Fruit fly (Drosophila melanogaster) whole organism, adult: ENCODE data around the gene Osbp.

Experiments
- CG11617 ChIP-seq: fragments of 200-800 bp; sonication (Bioruptor generic); optimal IDR thresholded peaks from 2 replicates; lab custom pipeline; 2017; ENCODE audit warnings: mild to moderate bottlenecking, missing biosample characterization, missing genetic modification reagents, missing genetic modification characterization
- CG12768 ChIP-seq: fragments of 200-800 bp; sonication (Bioruptor generic); optimal IDR thresholded peaks from 2 replicates; lab custom pipeline; 2017; ENCODE audit warnings: missing biosample characterization, missing genetic modification characterization, mild to moderate bottlenecking, moderate library complexity, missing genetic modification reagents
- CG14711 ChIP-seq: fragments of 200-800 bp; sonication (Bioruptor generic); optimal IDR thresholded peaks from 2 replicates; lab custom pipeline; 2018; ENCODE audit warnings: missing biosample characterization, mild to moderate bottlenecking, missing genetic modification characterization, moderate library complexity
- CG1620 ChIP-seq: fragments of 200-800 bp; sonication (Bioruptor generic); optimal IDR thresholded peaks from 2 replicates; lab custom pipeline; 2016; ENCODE audit warnings: missing biosample characterization, missing genetic modification characterization
- CG33017 ChIP-seq: fragments of 200-800 bp; sonication (Bioruptor generic); optimal IDR thresholded peaks from 2 replicates; lab custom pipeline; 2018; ENCODE audit warnings: missing biosample characterization, mild to moderate bottlenecking, missing genetic modification characterization, moderate library complexity
- CG5204 ChIP-seq: fragments of 200-800 bp; sonication (Bioruptor generic); optimal IDR thresholded peaks from 2 replicates; lab custom pipeline; 2016; ENCODE audit warnings: missing biosample characterization, missing genetic modification characterization
- CG7045 ChIP-seq: fragments of 200-800 bp; sonication (Bioruptor generic); optimal IDR thresholded peaks from 2 replicates; lab custom pipeline; 2017; ENCODE audit warnings: missing biosample characterization, mild to moderate bottlenecking, missing genetic modification characterization
- CG7101 ChIP-seq: fragments of 200-800 bp; sonication (Bioruptor generic); optimal IDR thresholded peaks from 2 replicates; lab custom pipeline; 2018; ENCODE audit warnings: missing biosample characterization, mild to moderate bottlenecking, missing genetic modification characterization, moderate library complexity
- Clk ChIP-seq: fragments of 200-800 bp; sonication (Bioruptor generic); optimal IDR thresholded peaks from 2 replicates; lab custom pipeline; 2017; ENCODE audit warnings: missing biosample characterization, missing genetic modification characterization
- Crg-1 ChIP-seq: fragments of 200-800 bp; sonication (Bioruptor generic); optimal IDR thresholded peaks from 2 replicates; lab custom pipeline; 2016; ENCODE audit warnings: missing biosample characterization, missing genetic modification characterization
- Hr96 ChIP-seq: fragments of 200-800 bp; sonication (Bioruptor generic); optimal IDR thresholded peaks from 2 replicates; lab custom pipeline; 2016; ENCODE audit warnings: missing biosample characterization, missing genetic modification characterization
- Mnt ChIP-seq: fragments of 200-800 bp; sonication (Bioruptor generic); optimal IDR thresholded peaks from 2 replicates; lab custom pipeline; 2016; ENCODE audit warnings: missing biosample characterization, mild to moderate bottlenecking, missing genetic modification characterization
- bab1 ChIP-seq: fragments of 200-800 bp; sonication (Bioruptor generic); optimal IDR thresholded peaks from 3 replicates; lab custom pipeline; 2019; ENCODE audit warnings: missing biosample characterization, mild to moderate bottlenecking, missing genetic modification characterization, moderate library complexity
- cic ChIP-seq: fragments of 200-800 bp; sonication (Bioruptor generic); optimal IDR thresholded peaks from 2 replicates; lab custom pipeline; 2017; ENCODE audit warnings: missing biosample characterization, mild to moderate bottlenecking, missing genetic modification characterization, moderate library complexity
- cnc ChIP-seq, 2 experiments: fragments of >200 bp; optimal IDR thresholded peaks; 2 replicates each; lab custom pipeline; 2017
- kay ChIP-seq: fragments of 200-800 bp; sonication (Bioruptor generic); peaks from one replicate; lab custom pipeline; 2016; ENCODE audit warnings: missing biosample characterization, missing genetic modification characterization, borderline replicate concordance
- ovo ChIP-seq: fragments of 200-800 bp; sonication (Bioruptor generic); optimal IDR thresholded peaks from 2 replicates; lab custom pipeline; 2016; ENCODE audit warnings: missing biosample characterization, missing genetic modification characterization
- pad ChIP-seq: fragments of 200-800 bp; sonication (Bioruptor generic); optimal IDR thresholded peaks from 3 replicates; lab custom pipeline; 2017; ENCODE audit warnings: missing biosample characterization, missing genetic modification characterization, mild to moderate bottlenecking, moderate library complexity, missing genetic modification reagents
- tj ChIP-seq: fragments of 200-800 bp; sonication (Bioruptor generic); optimal IDR thresholded peaks from 3 replicates; lab custom pipeline; 2017; ENCODE audit warnings: missing biosample characterization, mild to moderate bottlenecking, missing genetic modification characterization, moderate library complexity
- toe ChIP-seq: fragments of 200-800 bp; sonication (Bioruptor generic); optimal IDR thresholded peaks from 2 replicates; lab custom pipeline; 2016; ENCODE audit warnings: missing biosample characterization, missing genetic modification characterization

Osbp gene

DNA sequence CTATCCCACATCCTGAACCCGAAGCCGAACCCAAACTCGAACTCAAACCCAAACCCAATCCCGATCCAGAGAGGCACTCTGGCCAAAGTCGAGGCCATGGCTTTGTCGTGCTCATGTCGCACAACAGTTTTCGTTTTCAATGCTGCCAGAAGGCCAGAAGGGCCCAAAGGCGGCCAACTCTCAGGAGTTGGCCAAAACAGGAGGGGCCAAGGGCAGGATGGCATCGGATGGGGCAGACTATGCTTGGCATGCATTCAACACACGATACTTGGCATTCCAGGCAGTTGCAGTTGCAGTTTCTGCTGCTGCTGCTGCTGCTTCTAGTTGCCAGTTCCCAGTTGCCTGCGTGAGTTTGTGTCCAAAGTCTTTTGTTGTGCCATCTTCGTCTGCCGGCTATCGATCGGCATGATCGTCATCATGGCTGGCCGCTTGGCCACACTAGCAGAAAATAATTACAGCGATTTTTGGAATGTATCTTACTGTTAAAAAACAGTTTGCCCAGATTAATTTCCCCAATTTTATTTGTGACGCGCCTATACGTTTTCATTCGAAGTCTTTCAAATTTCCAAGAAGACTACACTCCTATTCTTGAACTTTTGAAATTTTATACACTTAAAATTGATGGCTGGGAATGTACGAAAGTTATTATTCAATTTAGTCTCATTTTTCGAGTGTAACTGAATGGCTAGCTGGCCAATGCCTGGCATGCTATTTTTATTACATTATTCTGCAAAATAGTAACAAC lies 32.5 kb upstream of the Osbp start:
- TF ChIP-seq toe (GFP tag; lab: Kevin White, UChicago): no peak

DNA sequence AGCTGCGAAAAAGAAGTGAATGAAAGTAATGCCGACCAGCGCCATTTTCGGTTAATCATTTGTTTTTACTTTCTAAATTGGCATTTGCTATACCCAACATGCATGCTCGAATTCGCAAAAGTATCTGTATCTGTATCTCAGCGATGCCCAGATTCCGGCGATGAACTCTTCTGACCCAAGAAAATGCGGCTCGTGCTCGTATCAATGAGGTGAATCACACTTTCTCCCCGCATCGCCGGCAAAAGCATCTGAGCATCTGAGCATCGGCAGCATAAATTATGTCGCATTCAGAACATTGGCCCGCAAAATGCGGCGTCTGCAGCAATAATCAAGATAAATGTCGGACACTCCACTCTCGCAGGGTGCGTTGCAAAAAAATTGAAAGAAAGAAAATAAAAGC lies 30.9 kb upstream of the Osbp start:
- no peak for TF ChIP-seq cic
- TF ChIP-seq CG5204 (GFP tag; lab: Kevin White, UChicago): no peak
- TF ChIP-seq Hr96: no peak
- TF ChIP-seq Clk (GFP tag; lab: Kevin White, UChicago): no peak
- TF ChIP-seq CG14711 (tag; lab: Kevin White, UChicago): no peak
- no peak for TF ChIP-seq ovo
- TF ChIP-seq tj (GFP tag; lab: Kevin White, UChicago): no peak

DNA sequence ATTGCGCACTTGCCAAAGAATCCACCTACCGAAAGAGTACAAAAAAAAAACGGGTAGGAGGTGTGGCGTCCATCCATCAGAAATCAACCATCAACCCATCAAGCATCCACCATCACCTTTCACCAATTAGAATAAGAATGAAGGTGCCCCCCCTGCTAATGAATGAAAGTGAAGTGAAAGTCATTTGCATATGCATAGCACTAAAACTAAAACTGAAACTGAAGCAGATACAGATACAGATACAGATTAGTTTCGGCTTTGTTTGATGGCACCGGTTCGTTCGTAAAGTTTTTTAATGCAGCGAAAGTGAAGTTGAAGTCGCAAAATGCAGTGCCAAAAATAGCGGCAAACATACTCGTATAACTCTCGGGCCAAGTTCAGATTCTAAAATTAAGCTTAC lies 30.0 kb upstream of the Osbp start:
- TF ChIP-seq cnc (optimal IDR thresholded peaks at IDR 0.05; lab: Kevin White, UChicago): no peak
- TF ChIP-seq Clk (GFP tag; lab: Kevin White, UChicago): no peak
- no peak for TF ChIP-seq tj (GFP tag; lab: Kevin White, UChicago)

DNA sequence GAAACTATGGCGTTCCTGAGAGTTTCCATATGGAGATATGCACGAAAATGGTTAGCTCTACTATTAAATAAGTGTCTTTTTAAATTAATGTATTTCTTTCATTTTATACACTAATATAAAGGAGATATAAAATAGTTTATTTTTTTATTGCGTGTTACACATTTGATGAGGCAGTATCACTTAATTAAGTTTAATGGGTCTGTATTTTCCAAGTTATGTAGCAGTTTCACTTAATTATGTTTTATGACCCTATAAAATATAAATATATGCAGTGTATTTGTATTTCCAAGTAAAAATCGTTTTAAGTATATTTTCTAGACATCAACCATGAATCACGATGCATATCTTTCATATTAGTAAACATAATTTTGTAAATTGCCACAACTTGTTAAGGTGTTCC lies 28.6 kb upstream of the Osbp start:
- no peak for TF ChIP-seq CG7045
- no peak for TF ChIP-seq Crg-1 (GFP tag; lab: Kevin White, UChicago)
- no peak for TF ChIP-seq Mnt
- no peak for TF ChIP-seq CG14711 (tag; lab: Kevin White, UChicago)
- no peak for TF ChIP-seq bab1 (GFP tag; lab: Kevin White, UChicago)
- TF ChIP-seq cnc (optimal IDR thresholded peaks at IDR 0.05; lab: Kevin White, UChicago): no peak
- TF ChIP-seq cic: no peak
- no peak for TF ChIP-seq CG7101 (tag; lab: Kevin White, UChicago)
- TF ChIP-seq tj (GFP tag; lab: Kevin White, UChicago): no peak
- no peak for TF ChIP-seq CG11617
- TF ChIP-seq CG5204 (GFP tag; lab: Kevin White, UChicago): no peak
- TF ChIP-seq kay (GFP tag; lab: Kevin White, UChicago): no peak

DNA sequence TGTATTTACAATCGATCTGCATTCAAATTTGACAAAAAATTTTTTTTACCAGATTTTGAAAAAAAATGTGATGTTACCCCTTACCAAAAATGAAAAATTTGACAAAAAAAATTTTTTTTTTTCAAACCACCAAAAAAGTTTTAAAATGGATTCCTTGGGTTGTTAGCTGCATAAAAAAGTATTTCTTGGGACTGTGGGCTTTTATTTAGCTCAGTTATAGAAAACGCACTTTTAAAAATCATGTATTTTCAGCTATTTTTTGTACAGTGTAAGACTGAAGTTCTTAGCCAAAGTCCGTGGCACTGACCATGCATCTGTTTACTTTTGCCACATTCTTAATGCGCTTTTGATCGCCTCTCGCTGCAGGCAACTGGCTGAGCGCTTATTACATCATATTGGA lies 27.4 kb upstream of the Osbp start:
- no peak for TF ChIP-seq pad
- TF ChIP-seq CG1620 (GFP tag; lab: Kevin White, UChicago): no peak
- no peak for TF ChIP-seq cnc (optimal IDR thresholded peaks at IDR 0.05; lab: Kevin White, UChicago)
- no peak for TF ChIP-seq Hr96
- no peak for TF ChIP-seq CG7101 (tag; lab: Kevin White, UChicago)
- no peak for TF ChIP-seq tj (GFP tag; lab: Kevin White, UChicago)
- no peak for TF ChIP-seq ovo
- TF ChIP-seq Crg-1 (GFP tag; lab: Kevin White, UChicago): no peak
- TF ChIP-seq kay (GFP tag; lab: Kevin White, UChicago): no peak
- no peak for TF ChIP-seq CG12768 (GFP tag; lab: Kevin White, UChicago)
- TF ChIP-seq CG14711 (tag; lab: Kevin White, UChicago): no peak
- no peak for TF ChIP-seq cic
- no peak for TF ChIP-seq Mnt

DNA sequence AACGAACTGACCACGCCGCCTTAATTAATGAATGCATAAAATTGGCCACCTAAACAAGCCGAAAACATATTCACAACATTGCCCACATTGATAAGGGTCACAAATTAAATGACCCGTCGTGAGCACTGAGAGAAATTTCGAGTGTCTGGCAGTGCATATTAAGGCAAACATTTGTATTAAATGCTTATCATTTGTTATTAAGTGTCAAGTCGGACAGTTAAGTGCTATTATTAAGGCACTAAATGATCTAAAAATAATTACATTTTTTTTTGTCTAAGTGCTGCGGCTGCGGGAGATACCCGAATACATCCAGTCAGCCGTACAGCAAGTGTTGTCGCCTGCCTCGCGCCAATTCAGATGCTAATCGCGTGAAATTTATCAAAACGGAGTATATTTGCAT lies 24.4 kb upstream of the Osbp start:
- TF ChIP-seq kay (GFP tag; lab: Kevin White, UChicago) (no peak), CG14711 (tag; lab: Kevin White, UChicago) (no peak), CG33017 (tag; lab: Kevin White, UChicago) (no peak)

DNA sequence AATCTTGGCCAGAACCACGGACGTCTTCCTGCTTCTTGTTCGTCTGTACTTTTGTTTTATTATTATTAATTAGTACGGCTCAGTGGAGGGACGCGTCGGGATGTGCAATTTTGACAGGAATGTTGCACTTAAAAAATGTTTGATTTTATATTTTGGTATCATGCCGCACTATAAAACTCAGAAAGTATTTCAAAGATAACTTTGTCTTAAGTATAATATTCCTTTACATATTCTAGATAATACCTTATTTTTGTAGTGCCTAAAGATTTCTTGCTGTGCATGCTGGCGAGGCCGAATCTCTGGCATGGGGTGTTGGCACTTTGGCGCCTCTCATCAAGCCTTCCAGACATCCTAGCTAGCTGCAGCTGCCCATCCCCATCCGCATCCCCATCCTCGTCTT lies 15.1 kb upstream of the Osbp start:
- TF ChIP-seq CG12768 (GFP tag; lab: Kevin White, UChicago) (no peak), toe (GFP tag; lab: Kevin White, UChicago) (no peak), CG14711 (tag; lab: Kevin White, UChicago) (no peak), CG33017 (tag; lab: Kevin White, UChicago) (no peak)

DNA sequence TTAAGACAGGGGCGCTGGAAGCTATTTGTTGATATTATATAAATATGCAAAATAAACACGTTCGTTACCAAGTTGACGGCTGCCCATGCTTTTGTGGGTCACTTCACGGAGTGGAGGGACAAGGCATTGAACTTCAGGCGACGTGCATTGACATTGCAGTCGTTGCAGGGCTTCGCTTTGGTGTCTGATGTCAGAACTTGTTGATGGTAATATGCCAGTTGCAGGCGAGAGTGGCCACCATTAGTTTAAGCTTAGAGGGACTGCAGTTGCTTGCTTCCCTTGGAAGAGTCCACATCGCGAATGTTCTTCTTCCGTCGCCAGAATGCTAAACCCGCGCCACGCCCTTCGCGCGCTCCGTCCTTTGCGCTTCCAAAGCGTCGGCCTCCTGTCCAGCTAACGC lies 9.3 kb upstream of the Osbp start, which contains the start of gene mah:
TSS of gene mah (plus strand) at position 301 of the 400 bp plus-strand sequence.
- no peak for TF ChIP-seq CG14711 (tag; lab: Kevin White, UChicago)
- no peak for TF ChIP-seq tj (GFP tag; lab: Kevin White, UChicago)
- TF ChIP-seq toe (GFP tag; lab: Kevin White, UChicago): no peak
- TF ChIP-seq CG7045: no peak
- no peak for TF ChIP-seq Mnt
- no peak for TF ChIP-seq Hr96
- no peak for TF ChIP-seq kay (GFP tag; lab: Kevin White, UChicago)
- TF ChIP-seq CG5204 (GFP tag; lab: Kevin White, UChicago): no peak
- TF ChIP-seq CG33017 (tag; lab: Kevin White, UChicago): no peak
- no peak for TF ChIP-seq ovo
- no peak for TF ChIP-seq CG12768 (GFP tag; lab: Kevin White, UChicago)
- no peak for TF ChIP-seq Crg-1 (GFP tag; lab: Kevin White, UChicago)
- no peak for TF ChIP-seq bab1 (GFP tag; lab: Kevin White, UChicago)
- TF ChIP-seq cnc (optimal IDR thresholded peaks at IDR 0.05; lab: Kevin White, UChicago): no peak
- no peak for TF ChIP-seq CG11617
- no peak for TF ChIP-seq CG7101 (tag; lab: Kevin White, UChicago)
- no peak for TF ChIP-seq pad
- no peak for TF ChIP-seq CG1620 (GFP tag; lab: Kevin White, UChicago)
